Fruit fly (Drosophila melanogaster) whole organism: Measurements from ENCODE around the gene galla-2.

Source experiments
- CG8478 ChIP-seq: fragments of >200 bp; optimal IDR thresholded peaks from 2 replicates; lab custom pipeline; 2018; ENCODE audit warnings: inconsistent platforms
- EcR ChIP-seq, 2 experiments: fragments of >200 bp; optimal IDR thresholded peaks; 2 replicates each; lab custom pipeline; 2017; ENCODE audit warnings: missing biosample characterization in 2 of 2, missing genetic modification characterization in 2 of 2, missing genetic modification reagents in 2 of 2
- pan ChIP-seq: fragments of >200 bp; optimal IDR thresholded peaks from 2 replicates; lab custom pipeline; 2017
- usp ChIP-seq: fragments of >200 bp; optimal IDR thresholded peaks from 2 replicates; lab custom pipeline; 2017; ENCODE audit warnings: missing biosample characterization, missing genetic modification characterization, mixed read lengths

DNA sequence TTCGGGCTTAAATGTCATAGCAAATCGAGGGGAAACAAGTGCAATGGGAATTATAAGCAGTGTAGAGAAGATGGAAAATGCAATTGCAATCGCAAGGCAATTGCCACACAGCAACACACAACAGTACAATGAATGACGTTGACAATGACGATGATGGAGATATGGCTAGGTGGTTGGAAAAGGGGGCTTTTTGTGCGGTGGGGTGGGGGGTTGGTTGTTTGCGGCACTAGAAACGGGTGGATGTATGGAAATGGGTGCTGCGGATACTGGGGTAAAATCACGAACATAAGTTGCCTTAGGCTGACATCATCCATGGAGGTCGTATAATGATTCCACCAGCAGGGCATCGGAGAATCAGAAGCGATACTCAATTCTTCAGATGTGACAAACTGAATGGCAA lies 13.5 kb upstream of the galla-2 start:
- TF ChIP-seq usp (no peak), EcR (GFP tag; optimal IDR thresholded peaks at IDR 0.05; lab: Kevin White, UChicago) (no peak), pan (lab: Kevin White, UChicago) (no peak), CG8478 (lab: Kevin White, UChicago) (no peak)
